Fruit fly (Drosophila melanogaster) whole organism, pupa: Measurements from ENCODE around the gene Indy.

ENCODE experiments used
- CG10348 ChIP-seq: fragments of 200-800 bp; sonication (Bioruptor generic); IDR thresholded peaks from 2 replicates; pipeline ENCODE4 v1.3.6; 2022; ENCODE audit warnings: missing biosample characterization, missing genetic modification characterization
- CG12605 ChIP-seq: fragments of 200-800 bp; sonication (Bioruptor generic); IDR thresholded peaks from 2 replicates; pipeline ENCODE4 v1.3.6; 2022; ENCODE audit warnings: missing biosample characterization, missing genetic modification characterization
- CG14655 ChIP-seq: fragments of 200-800 bp; sonication (Bioruptor generic); optimal IDR thresholded peaks from 3 replicates; lab custom pipeline; 2017; ENCODE audit warnings: mild to moderate bottlenecking, missing biosample characterization, missing genetic modification reagents, missing genetic modification characterization
- CG17806 ChIP-seq: fragments of 200-800 bp; sonication (Bioruptor generic); optimal IDR thresholded peaks from 2 replicates; lab custom pipeline; 2018; ENCODE audit warnings: missing biosample characterization, mild to moderate bottlenecking, missing genetic modification characterization, moderate library complexity
- CG4496 ChIP-seq: fragments of 200-800 bp; sonication (Bioruptor generic); IDR thresholded peaks from 3 replicates; pipeline ENCODE4 v1.3.6; 2022; ENCODE audit warnings: missing biosample characterization, missing genetic modification characterization
- CG9948 ChIP-seq: fragments of 200-800 bp; sonication (Bioruptor generic); optimal IDR thresholded peaks from 2 replicates; lab custom pipeline; 2018; ENCODE audit warnings: missing biosample characterization, mild to moderate bottlenecking, missing genetic modification characterization, moderate library complexity
- D1 ChIP-seq: fragments of 200-800 bp; sonication (Bioruptor generic); optimal IDR thresholded peaks from 2 replicates; lab custom pipeline; 2018; ENCODE audit warnings: missing biosample characterization, mild to moderate bottlenecking, missing genetic modification characterization, moderate library complexity
- EcR ChIP-seq: fragments of 200-800 bp; sonication (Bioruptor generic); optimal IDR thresholded peaks from 3 replicates; lab custom pipeline; 2019; ENCODE audit warnings: missing biosample characterization, missing genetic modification characterization, mild to moderate bottlenecking, moderate library complexity, missing genetic modification reagents
- Pif1A ChIP-seq: fragments of 200-800 bp; sonication (Bioruptor generic); optimal IDR thresholded peaks from 3 replicates; lab custom pipeline; 2016; ENCODE audit warnings: missing biosample characterization, missing genetic modification characterization
- fd96Ca ChIP-seq: fragments of 200-800 bp; sonication (Bioruptor generic); IDR thresholded peaks from 3 replicates; pipeline ENCODE4 v1.3.6; 2022; ENCODE audit warnings: missing biosample characterization, missing genetic modification characterization
- gl ChIP-seq: fragments of 200-800 bp; sonication (Bioruptor generic); optimal IDR thresholded peaks from 2 replicates; lab custom pipeline; 2018; ENCODE audit warnings: missing biosample characterization, mild to moderate bottlenecking, missing genetic modification characterization
- rn ChIP-seq: fragments of 200-800 bp; sonication (Bioruptor generic); IDR thresholded peaks from 2 replicates; pipeline ENCODE4 v1.3.6; 2022; ENCODE audit warnings: missing biosample characterization, missing genetic modification characterization

- TF ChIP-seq CG17806 (tag; lab: Kevin White, UChicago) (no peak), Pif1A (no peak), CG12605 (GFP tag; lab: Robert Waterston, UW) (no peak), fd96Ca (GFP tag; lab: Robert Waterston, UW) (no peak), CG4496 (GFP tag; lab: Robert Waterston, UW) (no peak), CG9948 (tag; lab: Kevin White, UChicago) (no peak), gl (no peak), CG14655 (GFP tag; lab: Kevin White, UChicago) (no peak), D1 (no peak), rn (GFP tag; lab: Robert Waterston, UW) (no peak), EcR (no peak), CG10348 (GFP tag; lab: Robert Waterston, UW) (no peak)
These were observed 29.3 kb downstream of the Indy start for dm6 chr3L:18816719-18817118.
